Worm (Caenorhabditis elegans) whole organism, early embryonic: ENCODE measurements around the gene AC3.5.

Experiments
- F13C5.2 ChIP-seq: sonication (generic microtip); optimal IDR thresholded peaks from 2 replicates; lab custom pipeline; 2017; ENCODE audit warnings: mild to moderate bottlenecking, missing genetic modification characterization, inconsistent platforms, missing compliant biosample characterization
- aly-1 ChIP-seq: sonication (generic microtip); optimal IDR thresholded peaks from 2 replicates; lab custom pipeline; 2016; ENCODE audit warnings: missing genetic modification characterization, missing compliant biosample characterization
- ama-1 ChIP-seq: fragments of 150-350 bp; optimal IDR thresholded peaks from 2 replicates; lab custom pipeline; 2014
- ceh-13 ChIP-seq: fragments of 200-800 bp; sonication (Bioruptor generic); optimal IDR thresholded peaks from 2 replicates; lab custom pipeline; 2018; ENCODE audit warnings: mild to moderate bottlenecking, missing genetic modification characterization, missing compliant biosample characterization
- ets-7 ChIP-seq: sonication (generic microtip); optimal IDR thresholded peaks from 2 replicates; lab custom pipeline; 2016; ENCODE audit warnings: missing genotype, missing genetic modification characterization, missing compliant biosample characterization
- flt-1 ChIP-seq: fragments of 200-800 bp; sonication (Bioruptor generic); IDR thresholded peaks from 2 replicates; pipeline ENCODE4 v1.3.6; 2022; ENCODE audit warnings: missing genetic modification characterization, missing compliant biosample characterization
- hmg-4 ChIP-seq: fragments of 200-800 bp; sonication (Bioruptor generic); optimal IDR thresholded peaks from 2 replicates; lab custom pipeline; 2018; ENCODE audit warnings: mild to moderate bottlenecking, missing genetic modification characterization, missing compliant biosample characterization
- hnd-1 ChIP-seq: sonication (generic microtip); optimal IDR thresholded peaks from 2 replicates; lab custom pipeline; 2016; ENCODE audit warnings: missing genetic modification characterization, missing compliant biosample characterization
- pes-1 ChIP-seq: fragments of 200-800 bp; sonication (Bioruptor generic); IDR thresholded peaks from 2 replicates; pipeline ENCODE4 v1.3.6; 2022; ENCODE audit warnings: missing genetic modification reagents, missing genetic modification characterization, missing compliant biosample characterization
- tbx-11 ChIP-seq: fragments of 200-800 bp; sonication (Bioruptor generic); IDR thresholded peaks from 2 replicates; pipeline ENCODE4 v1.3.6; 2022; ENCODE audit warnings: missing genetic modification characterization, missing compliant biosample characterization
- tbx-37 ChIP-seq: fragments of 200-800 bp; sonication (Bioruptor generic); conservative IDR thresholded peaks from 2 replicates; pipeline ENCODE4 v1.3.6; 2022; ENCODE audit warnings: missing genetic modification reagents, missing genetic modification characterization, missing compliant biosample characterization
- tra-4 ChIP-seq: sonication (generic microtip); optimal IDR thresholded peaks from 2 replicates; lab custom pipeline; 2017; ENCODE audit warnings: missing genetic modification characterization, missing compliant biosample characterization

DNA sequence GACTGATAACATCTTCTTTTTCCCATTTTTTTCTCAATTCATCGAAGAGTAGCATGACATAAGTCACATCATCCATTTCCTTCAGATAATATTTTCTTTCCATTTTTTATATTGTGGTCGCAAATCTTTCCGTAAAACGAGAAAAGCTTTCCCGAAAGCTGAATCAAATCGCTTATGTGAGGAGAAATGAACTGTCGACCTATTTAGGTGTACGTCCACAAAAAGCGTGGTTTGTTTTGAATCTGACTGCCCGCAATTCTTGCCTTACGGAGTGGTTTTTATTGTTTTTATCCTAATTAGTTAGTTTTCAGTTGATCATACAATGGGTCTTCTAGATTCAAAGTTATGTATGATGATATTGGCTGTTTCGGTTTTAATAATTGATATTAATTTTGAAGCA lies 30.1 kb upstream of the AC3.5 start, which contains the start of gene ttll-15:
- no peak for TF ChIP-seq ama-1
- TF ChIP-seq hmg-4 = no peak
- no peak for TF ChIP-seq F13C5.2 (tag; lab: Kevin White, UChicago)
- no peak for TF ChIP-seq flt-1
- no peak for TF ChIP-seq hnd-1 (tag; lab: Kevin White, UChicago)
- no peak for TF ChIP-seq ceh-13
- TF ChIP-seq tbx-11 (GFP tag; lab: Robert Waterston, UW) = no peak
- no peak for TF ChIP-seq pes-1 (GFP tag; lab: Robert Waterston, UW)
- TF ChIP-seq ets-7 (tag; lab: Kevin White, UChicago) = no peak
- no peak for TF ChIP-seq aly-1 (tag; lab: Kevin White, UChicago)
- TF ChIP-seq tbx-37 (GFP tag; lab: Robert Waterston, UW) = no peak
- no peak for TF ChIP-seq tra-4
